Worm (Caenorhabditis elegans) whole organism, L4 larva: ENCODE measurements around the gene rpl-20.

Experiments
- F37D6.2 ChIP-seq: sonication (generic microtip); optimal IDR thresholded peaks from 2 replicates; lab custom pipeline; 2016; ENCODE audit warnings: mild to moderate bottlenecking, missing genetic modification characterization, missing compliant biosample characterization
- F44E2.7 ChIP-seq: fragments of 200-800 bp; sonication (Bioruptor generic); IDR thresholded peaks from 2 replicates; pipeline ENCODE4 v2.1.2; 2022; ENCODE audit warnings: missing genetic modification characterization, missing compliant biosample characterization
- F49E8.2 ChIP-seq: sonication (generic microtip); optimal IDR thresholded peaks from 2 replicates; lab custom pipeline; 2016; ENCODE audit warnings: missing compliant biosample characterization, mild to moderate bottlenecking, missing genetic modification characterization, borderline replicate concordance
- T20F7.1 ChIP-seq: fragments of 200-800 bp; sonication (Bioruptor generic); optimal IDR thresholded peaks from 2 replicates; lab custom pipeline; 2018; ENCODE audit warnings: mild to moderate bottlenecking, missing genetic modification characterization, missing compliant biosample characterization
- T26A8.4 ChIP-seq: fragments of 200-800 bp; sonication (Bioruptor generic); IDR thresholded peaks from 2 replicates; pipeline ENCODE4 v1.3.6; 2022; ENCODE audit warnings: missing genetic modification characterization, missing compliant biosample characterization
- Y105C5A.15 ChIP-seq: fragments of 200-800 bp; sonication (Bioruptor generic); IDR thresholded peaks from 2 replicates; pipeline ENCODE4 v1.3.6; 2022; ENCODE audit warnings: missing genetic modification characterization, missing compliant biosample characterization
- Y5F2A.4 ChIP-seq: fragments of 200-800 bp; sonication (Bioruptor generic); optimal IDR thresholded peaks from 2 replicates; lab custom pipeline; 2018; ENCODE audit warnings: mild to moderate bottlenecking, missing genetic modification characterization, missing compliant biosample characterization
- ZK337.2 ChIP-seq: fragments of 200-800 bp; sonication (Bioruptor generic); IDR thresholded peaks from 2 replicates; pipeline ENCODE4 v1.3.6; 2022; ENCODE audit warnings: missing genetic modification reagents, missing genetic modification characterization, missing compliant biosample characterization
- ZK546.5 ChIP-seq, 2 experiments: sonication (generic microtip); optimal IDR thresholded peaks; 2 replicates each; lab custom pipeline; 2017; ENCODE audit warnings: missing biosample characterization in 2 of 2, missing genetic modification characterization in 2 of 2
- ceh-28 ChIP-seq: fragments of 150-350 bp; optimal IDR thresholded peaks from 2 replicates; lab custom pipeline; 2014; ENCODE audit warnings: missing biosample characterization, missing genetic modification reagents, missing genetic modification characterization
- ceh-44 ChIP-seq: fragments of 200-800 bp; sonication (Bioruptor generic); IDR thresholded peaks from 2 replicates; pipeline ENCODE4 v1.3.6; 2022; ENCODE audit warnings: missing genetic modification reagents, missing genetic modification characterization, missing compliant biosample characterization
- ces-1 ChIP-seq: fragments of 150-350 bp; sonication (generic microtip); optimal IDR thresholded peaks from 4 replicates; lab custom pipeline; 2014; ENCODE audit warnings: missing biosample characterization, missing genetic modification reagents, missing genetic modification characterization
- cey-2 ChIP-seq: sonication (generic microtip); optimal IDR thresholded peaks from 3 replicates; lab custom pipeline; 2017; ENCODE audit warnings: missing genetic modification characterization, mild to moderate bottlenecking, missing compliant biosample characterization, antibody characterized with exemption, borderline replicate concordance; ENCODE audit not compliant: insufficient read depth
- daf-16 ChIP-seq, 3 experiments: sonication (generic microtip); optimal IDR thresholded peaks; 2 replicates each; lab custom pipeline; 2016 to 2017; ENCODE audit warnings: missing genetic modification characterization in 3 of 3, missing genetic modification reagents in 3 of 3, mild to moderate bottlenecking in 2 of 3, missing compliant biosample characterization in 2 of 3, missing biosample characterization in 1 of 3, moderate library complexity in 1 of 3
- dmd-8 ChIP-seq: fragments of 200-800 bp; sonication (Bioruptor generic); IDR thresholded peaks from 2 replicates; pipeline ENCODE4 v1.3.6; 2022; ENCODE audit warnings: missing genetic modification characterization, missing compliant biosample characterization
- duxl-1 ChIP-seq: sonication (generic microtip); optimal IDR thresholded peaks from 2 replicates; lab custom pipeline; 2016; ENCODE audit warnings: mild to moderate bottlenecking, missing genetic modification characterization, moderate library complexity, missing compliant biosample characterization; ENCODE audit not compliant: poor library complexity
- egl-27 ChIP-seq: sonication (generic microtip); optimal IDR thresholded peaks from 3 replicates; lab custom pipeline; 2017; ENCODE audit warnings: missing biosample characterization, missing genetic modification reagents, missing genetic modification characterization
- fkh-10 ChIP-seq: fragments of 150-350 bp; optimal IDR thresholded peaks from 2 replicates; lab custom pipeline; 2014; ENCODE audit warnings: missing biosample characterization, missing genetic modification reagents, missing genetic modification characterization
- fos-1 ChIP-seq: fragments of 150-350 bp; optimal IDR thresholded peaks from 2 replicates; lab custom pipeline; 2014; ENCODE audit warnings: missing biosample characterization, missing genetic modification characterization
- hlh-11 ChIP-seq: fragments of 200-800 bp; sonication (Bioruptor generic); optimal IDR thresholded peaks from 2 replicates; lab custom pipeline; 2018; ENCODE audit warnings: mild to moderate bottlenecking, missing genetic modification characterization, missing compliant biosample characterization
- jun-1 ChIP-seq: fragments of 150-350 bp; optimal IDR thresholded peaks from 2 replicates; lab custom pipeline; 2014; ENCODE audit warnings: missing biosample characterization, missing genetic modification reagents, missing genetic modification characterization
- lin-1 ChIP-seq: fragments of 200-800 bp; sonication (Bioruptor generic); IDR thresholded peaks from 2 replicates; pipeline ENCODE4 v1.3.6; 2022; ENCODE audit warnings: missing genetic modification reagents, missing genetic modification characterization, missing compliant biosample characterization
- lin-13 ChIP-seq: fragments of 150-350 bp; optimal IDR thresholded peaks from 2 replicates; lab custom pipeline; 2014; ENCODE audit warnings: missing biosample characterization, missing genetic modification reagents, missing genetic modification characterization
- lin-38 ChIP-seq: fragments of 200-800 bp; sonication (Bioruptor generic); IDR thresholded peaks from 2 replicates; pipeline ENCODE4 v1.3.6; 2022; ENCODE audit warnings: missing genetic modification reagents, missing genetic modification characterization, missing compliant biosample characterization
- lsy-2 ChIP-seq, 2 experiments: fragments of 150-350 bp in 1 of 2; sonication (generic microtip) in 1 of 2; optimal IDR thresholded peaks; 2 replicates each; lab custom pipeline; 2014 to 2017; ENCODE audit warnings: missing biosample characterization in 2 of 2, missing genetic modification characterization in 2 of 2
- mep-1 ChIP-seq: fragments of 150-350 bp; sonication (generic microtip); optimal IDR thresholded peaks from 3 replicates; lab custom pipeline; 2014; ENCODE audit warnings: missing biosample characterization, missing genetic modification characterization
- mes-2 ChIP-seq: sonication (generic microtip); optimal IDR thresholded peaks from 2 replicates; lab custom pipeline; 2016; ENCODE audit warnings: missing genotype, mild to moderate bottlenecking, missing genetic modification characterization, missing compliant biosample characterization; ENCODE audit not compliant: poor library complexity, severe bottlenecking
- nhr-10 ChIP-seq: fragments of 150-350 bp; optimal IDR thresholded peaks from 2 replicates; lab custom pipeline; 2014; ENCODE audit warnings: missing biosample characterization, missing genetic modification characterization
- nhr-111 ChIP-seq: fragments of 200-800 bp; sonication (Bioruptor generic); optimal IDR thresholded peaks from 2 replicates; lab custom pipeline; 2018; ENCODE audit warnings: mild to moderate bottlenecking, missing genetic modification characterization, missing compliant biosample characterization
- nhr-76 ChIP-seq: fragments of 150-350 bp; optimal IDR thresholded peaks from 2 replicates; lab custom pipeline; 2014; ENCODE audit warnings: missing biosample characterization, missing genetic modification characterization
- pqm-1 ChIP-seq: sonication (generic microtip); optimal IDR thresholded peaks from 2 replicates; lab custom pipeline; 2017; ENCODE audit warnings: missing biosample characterization, missing genetic modification characterization
- saeg-2 ChIP-seq: fragments of 200-800 bp; sonication (Bioruptor generic); IDR thresholded peaks from 2 replicates; pipeline ENCODE4 v1.3.6; 2022; ENCODE audit warnings: missing genetic modification reagents, missing genetic modification characterization, missing compliant biosample characterization
- snpc-1.2 ChIP-seq: fragments of 200-800 bp; sonication (Bioruptor generic); IDR thresholded peaks from 2 replicates; pipeline ENCODE4 v1.3.6; 2022; ENCODE audit warnings: missing genetic modification reagents, missing genetic modification characterization, missing compliant biosample characterization
- tra-1 ChIP-seq: fragments of 200-800 bp; sonication (Bioruptor generic); IDR thresholded peaks from 2 replicates; pipeline ENCODE4 v1.3.6; 2022; ENCODE audit warnings: missing genetic modification reagents, missing genetic modification characterization, missing compliant biosample characterization
- unc-130 ChIP-seq: sonication (generic microtip); optimal IDR thresholded peaks from 2 replicates; lab custom pipeline; 2016; ENCODE audit warnings: missing genetic modification reagents, missing genetic modification characterization, missing compliant biosample characterization
- unc-62 ChIP-seq, 3 experiments: fragments of 150-350 bp in 1 of 3; sonication (generic microtip); optimal IDR thresholded peaks in 2 of 3; peaks in 1 of 3; 1 replicate in 1 of 3; 2 replicates in 2 of 3; lab custom pipeline; 2014 to 2017; ENCODE audit warnings: missing biosample characterization in 3 of 3, missing genetic modification characterization in 3 of 3, missing genetic modification reagents in 3 of 3, missing genotype in 1 of 3
- vab-7 ChIP-seq: fragments of 200-800 bp; sonication (Bioruptor generic); IDR thresholded peaks from 2 replicates; pipeline ENCODE4 v1.3.6; 2022; ENCODE audit warnings: missing genetic modification reagents, missing genetic modification characterization, missing compliant biosample characterization
- zfp-3 ChIP-seq: fragments of 200-800 bp; sonication (Bioruptor generic); conservative IDR thresholded peaks from 2 replicates; pipeline ENCODE4 v1.3.6; 2022; ENCODE audit warnings: missing genetic modification reagents, missing genetic modification characterization, missing compliant biosample characterization
- zip-2 ChIP-seq: fragments of 150-350 bp; optimal IDR thresholded peaks from 2 replicates; lab custom pipeline; 2014; ENCODE audit warnings: missing biosample characterization, missing genetic modification characterization

Gene rpl-20

DNA sequence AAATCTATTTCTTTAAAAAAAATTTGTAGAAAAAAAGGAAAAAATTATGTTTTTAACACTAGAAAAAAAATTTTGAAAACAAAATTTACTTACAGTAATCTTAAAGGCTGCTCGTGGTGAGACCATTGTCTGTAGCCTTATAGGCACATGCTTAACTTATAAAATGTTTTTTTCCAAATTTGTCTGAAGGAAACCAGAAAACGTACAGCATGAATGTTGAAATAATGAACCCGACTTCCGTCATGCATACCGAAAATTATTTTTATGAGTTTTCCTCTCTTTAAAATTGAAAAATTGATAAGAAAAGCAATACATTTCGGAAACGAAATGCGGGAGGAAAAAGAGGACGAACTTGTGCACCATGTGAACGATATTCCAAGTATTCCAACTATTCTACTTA, 22.2 kb upstream of the rpl-20 start, which contains the start of gene R11E3.2:
Gene R11E3.2, plus strand, starts transcription at position 301 of the 400 bp plus-strand sequence.
- TF ChIP-seq T20F7.1 (no peak), pqm-1 (tag; lab: Kevin White, UChicago) (peak; percentile 28)

- peak in 1 of 2 experiments; percentile 14 for TF ChIP-seq unc-62 (GFP tag; optimal IDR thresholded peaks at IDR 0.05 in 1 of 2; lab: Kevin White, UChicago)
- TF ChIP-seq unc-62 (tag; optimal IDR thresholded peaks at IDR 0.05; lab: Kevin White, UChicago) = no peak
- TF ChIP-seq saeg-2 (GFP tag; lab: Robert Waterston, UW) = no peak
These were observed 14.8 kb upstream of the rpl-20 start, which contains the start of gene npp-26 for ce11 chrIV:4764422-4764821. Gene npp-26 (plus strand): TSS chrIV:4764722.

ce11 chrIV:4763844-4764243, 14.3 kb upstream of the rpl-20 start, which contains the start of gene Y17G9B.2:
Gene Y17G9B.2 (plus strand): TSS chrIV:4764144.
- TF ChIP-seq zip-2 (tag; lab: Kevin White, UChicago) (no peak), zfp-3 (GFP tag; lab: Robert Waterston, UW) (no peak), tra-1 (GFP tag; lab: Robert Waterston, UW) (no peak), ceh-44 (GFP tag; lab: Robert Waterston, UW) (no peak), T26A8.4 (GFP tag; lab: Robert Waterston, UW) (no peak), nhr-111 (GFP tag; lab: Kevin White, UChicago) (no peak)

DNA sequence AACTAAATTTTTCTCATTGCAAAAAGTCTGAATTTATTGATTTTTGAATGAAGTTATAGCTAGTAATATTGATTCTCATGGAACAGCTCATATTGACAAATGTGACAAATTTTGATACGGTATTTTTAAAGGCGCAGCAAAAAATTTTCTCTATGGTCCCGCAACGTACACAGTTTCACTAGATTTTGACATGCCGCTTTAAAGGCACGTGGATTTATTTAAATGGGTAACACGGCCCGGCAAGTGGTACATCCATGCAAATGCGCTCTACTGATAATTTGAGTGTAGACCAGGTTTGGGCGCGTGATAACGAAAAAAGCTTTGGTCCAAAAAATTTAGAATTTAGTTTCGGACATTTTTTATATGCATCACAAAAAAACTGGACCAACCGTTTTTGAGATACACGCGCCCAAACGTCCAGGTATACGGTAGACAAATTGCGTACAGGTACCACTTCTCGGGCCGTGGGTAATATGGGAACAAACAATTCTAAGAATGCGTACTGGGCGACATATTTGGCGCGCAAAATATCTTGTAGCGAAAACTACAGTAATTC, 13.5 kb upstream of the rpl-20 start:
- TF ChIP-seq snpc-1.2 (GFP tag; lab: Robert Waterston, UW) = 0 out of 2 replicates have a peak, but pooled peaks have one; percentile 34
- peak; percentile 83 for TF ChIP-seq lin-38 (GFP tag; lab: Robert Waterston, UW)

- TF ChIP-seq lin-38 (GFP tag; lab: Robert Waterston, UW) = peak; percentile 61
- no peak for TF ChIP-seq Y5F2A.4 (GFP tag; lab: Kevin White, UChicago)
- no peak for TF ChIP-seq ZK337.2
- no peak for TF ChIP-seq jun-1 (tag; lab: Kevin White, UChicago)
- TF ChIP-seq F49E8.2 (tag; lab: Kevin White, UChicago) = peak; percentile 77
- peak in 1 of 2 experiments; percentile 25 for TF ChIP-seq lsy-2 (tag; optimal IDR thresholded peaks at IDR 0.05; lab: Kevin White, UChicago)
- no peak for TF ChIP-seq zfp-3 (GFP tag; lab: Robert Waterston, UW)
- TF ChIP-seq F44E2.7 (GFP tag; lab: Robert Waterston, UW) = no peak
- peak; percentile 2 for TF ChIP-seq unc-130 (GFP tag; lab: Kevin White, UChicago)
- TF ChIP-seq lin-1 (GFP tag; lab: Robert Waterston, UW) = no peak
- no peak for TF ChIP-seq mep-1 (tag; lab: Kevin White, UChicago)
- no peak for TF ChIP-seq cey-2 (tag; lab: Kevin White, UChicago)
- no peak for TF ChIP-seq hlh-11 (tag; lab: Kevin White, UChicago)
- TF ChIP-seq mes-2 (tag; lab: Kevin White, UChicago) = no peak
- TF ChIP-seq fos-1 (tag; lab: Kevin White, UChicago) = no peak
- TF ChIP-seq zip-2 (tag; lab: Kevin White, UChicago) = no peak
- TF ChIP-seq nhr-10 (tag; lab: Kevin White, UChicago) = no peak
- TF ChIP-seq vab-7 (GFP tag; lab: Robert Waterston, UW) = no peak
- TF ChIP-seq daf-16 (GFP tag; optimal IDR thresholded peaks at IDR 0.05; lab: Kevin White, UChicago) = no peak
- no peak for TF ChIP-seq daf-16 (tag; optimal IDR thresholded peaks at IDR 0.05; lab: Kevin White, UChicago)
- TF ChIP-seq fkh-10 (GFP tag; lab: Kevin White, UChicago) = no peak
- TF ChIP-seq ZK546.5 (tag; optimal IDR thresholded peaks at IDR 0.05; lab: Kevin White, UChicago) = no peak
- no peak for TF ChIP-seq duxl-1 (tag; lab: Kevin White, UChicago)
- no peak for TF ChIP-seq ces-1 (GFP tag; lab: Kevin White, UChicago)
- TF ChIP-seq dmd-8 = no peak
- no peak for TF ChIP-seq ceh-28 (tag; lab: Kevin White, UChicago)
- no peak for TF ChIP-seq Y105C5A.15 (GFP tag; lab: Robert Waterston, UW)
- TF ChIP-seq lin-13 (GFP tag; lab: Kevin White, UChicago) = no peak
- TF ChIP-seq nhr-76 (tag; lab: Kevin White, UChicago) = no peak
- TF ChIP-seq F37D6.2 (tag; lab: Kevin White, UChicago) = no peak
- no peak for TF ChIP-seq egl-27
These were observed 11.0 kb upstream of the rpl-20 start, which contains the start of the genes memi-1 and cyp-31A3 for ce11 chrIV:4760378-4761084. Gene memi-1 (minus strand): TSS chrIV:4760428. Gene cyp-31A3 (plus strand): TSS chrIV:4761049.
